Fruit fly (Drosophila melanogaster): ENCODE results near the gene nkd.
A peak's percentile ranks its signal among the peaks of the same experiment; 100 is the strongest.

Gene nkd

dm6 chr3L:19014090-19014489 lies 31.2 kb downstream of the nkd start:
- no peak for TF ChIP-seq stc (GFP tag; IDR thresholded peaks at IDR 0.05)
- no peak for TF ChIP-seq crp (GFP tag; optimal IDR thresholded peaks at IDR 0.05)
- no peak for TF ChIP-seq lmd (GFP tag; IDR thresholded peaks at IDR 0.05)
- TF ChIP-seq CG13775 (GFP tag; optimal IDR thresholded peaks at IDR 0.05), result no peak
- TF ChIP-seq ttk (GFP tag; IDR thresholded peaks at IDR 0.05), result no peak
- TF ChIP-seq chinmo (GFP tag; IDR thresholded peaks at IDR 0.05; ENCODE audit: partially characterized antibody), result peak; percentile 60; the same call in 1 of the 4 replicates
- TF ChIP-seq Vsx1 (GFP tag; optimal IDR thresholded peaks at IDR 0.05), result no peak
- TF ChIP-seq Sox100B (GFP tag; optimal IDR thresholded peaks at IDR 0.05), result no peak
- TF ChIP-seq jumu (GFP tag; optimal IDR thresholded peaks at IDR 0.05), result no peak
- TF ChIP-seq Nf-YC (tag; optimal IDR thresholded peaks at IDR 0.05), result no peak
- TF ChIP-seq CG13894 (tag; optimal IDR thresholded peaks at IDR 0.05), result peak; percentile 40
- peak; percentile 4 for TF ChIP-seq B-H2 (GFP tag; optimal IDR thresholded peaks at IDR 0.05)
- no peak for TF ChIP-seq hb (GFP tag; IDR thresholded peaks at IDR 0.05; ENCODE audit: partially characterized antibody)
- TF ChIP-seq CG15011 (GFP tag; optimal IDR thresholded peaks at IDR 0.05), result no peak
- TF ChIP-seq Rfx (GFP tag; IDR thresholded peaks at IDR 0.05), result 0 out of 2 replicates have a peak, but pooled peaks have one; percentile 34
- TF ChIP-seq CG10209 (GFP tag; optimal IDR thresholded peaks at IDR 0.05), result no peak
- TF ChIP-seq gro (GFP tag; optimal IDR thresholded peaks at IDR 0.05), result peak; percentile 41
- TF ChIP-seq Med (GFP tag), result peak; percentile 73
- TF ChIP-seq CG10366 (GFP tag; IDR thresholded peaks at IDR 0.05), result no peak
- no peak for TF ChIP-seq CG8359 (GFP tag; optimal IDR thresholded peaks at IDR 0.05; ENCODE audit: borderline replicate concordance)
- no peak for TF ChIP-seq CG10565 (GFP tag; optimal IDR thresholded peaks at IDR 0.05)
- TF ChIP-seq CG3281 (GFP tag; optimal IDR thresholded peaks at IDR 0.05), result no peak
- peak; percentile 86 for TF ChIP-seq sd (tag; optimal IDR thresholded peaks at IDR 0.05)
- TF ChIP-seq sqz (GFP tag; optimal IDR thresholded peaks at IDR 0.05), result peak; percentile 22
- no peak for TF ChIP-seq gcm (GFP tag; optimal IDR thresholded peaks at IDR 0.05)
- TF ChIP-seq wor (GFP tag; IDR thresholded peaks at IDR 0.05), result no peak
- TF ChIP-seq Rx (GFP tag; IDR thresholded peaks at IDR 0.05), result no peak
- TF ChIP-seq gt (GFP tag; IDR thresholded peaks at IDR 0.05), result no peak
- peak; percentile 71 for TF ChIP-seq CG4360 (GFP tag; IDR thresholded peaks at IDR 0.05)
- TF ChIP-seq Mes4 (GFP tag; optimal IDR thresholded peaks at IDR 0.05), result no peak
- TF ChIP-seq CG12769 (tag; optimal IDR thresholded peaks at IDR 0.05), result peak; percentile 44
- TF ChIP-seq bcd (GFP tag; optimal IDR thresholded peaks at IDR 0.05), result no peak
- no peak for TF ChIP-seq gsb (GFP tag; IDR thresholded peaks at IDR 0.05)
- peak in 1 of 2 experiments; percentile 23 for TF ChIP-seq Pdp1 (GFP tag; optimal IDR thresholded peaks at IDR 0.05)

dm6 chr3L:19013086-19013752 lies 32.0 kb downstream of the nkd start:
- TF ChIP-seq pros (GFP tag; optimal IDR thresholded peaks at IDR 0.05), result peak; percentile 74
- TF ChIP-seq crol (GFP tag; IDR thresholded peaks at IDR 0.05), result peak; percentile 29; the same call in 1 of the 2 replicates
- TF ChIP-seq sens (GFP tag), result peak; percentile 72
- peak; percentile 61; the same call in 1 of the 2 replicates for TF ChIP-seq CG7372 (GFP tag; IDR thresholded peaks at IDR 0.05)
- TF ChIP-seq gsb-n (tag; optimal IDR thresholded peaks at IDR 0.05), result peak; percentile 21
- 0 out of 3 replicates have a peak, but pooled peaks have one; percentile 11 for TF ChIP-seq ci (GFP tag; IDR thresholded peaks at IDR 0.05)
- peak; percentile 84 for TF ChIP-seq vvl (GFP tag; IDR thresholded peaks at IDR 0.05)
- peak; percentile 66 for TF ChIP-seq CG10543 (GFP tag; optimal IDR thresholded peaks at IDR 0.05)
- 0 out of 2 replicates have a peak, but pooled peaks have one; percentile 6 for TF ChIP-seq CG11247 (GFP tag; IDR thresholded peaks at IDR 0.05)
- TF ChIP-seq prd (optimal IDR thresholded peaks at IDR 0.05), result no peak
- 0 out of 3 replicates have a peak, but pooled peaks have one; percentile 10 for TF ChIP-seq prd (GFP tag; IDR thresholded peaks at IDR 0.05)
- TF ChIP-seq salm (tag; optimal IDR thresholded peaks at IDR 0.05), result peak; percentile 0
- TF ChIP-seq Med (GFP tag), result peak; percentile 43
- peak in 1 of 2 experiments; percentile 72 for TF ChIP-seq Hr78 (GFP tag; optimal IDR thresholded peaks at IDR 0.05)
- TF ChIP-seq CG15601 (tag; optimal IDR thresholded peaks at IDR 0.05), result no peak
- TF ChIP-seq CG4360 (GFP tag; IDR thresholded peaks at IDR 0.05), result no peak
- peak; percentile 66 for TF ChIP-seq grn (GFP tag; optimal IDR thresholded peaks at IDR 0.05)
- TF ChIP-seq abd-A (tag; optimal IDR thresholded peaks at IDR 0.05), result peak; percentile 84
